Fruit fly (Drosophila melanogaster) whole organism, adult: Measurements from ENCODE around the gene Pka-C1.

Source experiments
- CG11617 ChIP-seq: fragments of 200-800 bp; sonication (Bioruptor generic); optimal IDR thresholded peaks from 2 replicates; lab custom pipeline; 2017; ENCODE audit warnings: mild to moderate bottlenecking, missing biosample characterization, missing genetic modification reagents, missing genetic modification characterization
- CG12768 ChIP-seq: fragments of 200-800 bp; sonication (Bioruptor generic); optimal IDR thresholded peaks from 2 replicates; lab custom pipeline; 2017; ENCODE audit warnings: missing biosample characterization, missing genetic modification characterization, mild to moderate bottlenecking, moderate library complexity, missing genetic modification reagents
- CG14711 ChIP-seq: fragments of 200-800 bp; sonication (Bioruptor generic); optimal IDR thresholded peaks from 2 replicates; lab custom pipeline; 2018; ENCODE audit warnings: missing biosample characterization, mild to moderate bottlenecking, missing genetic modification characterization, moderate library complexity
- CG1620 ChIP-seq: fragments of 200-800 bp; sonication (Bioruptor generic); optimal IDR thresholded peaks from 2 replicates; lab custom pipeline; 2016; ENCODE audit warnings: missing biosample characterization, missing genetic modification characterization
- CG33017 ChIP-seq: fragments of 200-800 bp; sonication (Bioruptor generic); optimal IDR thresholded peaks from 2 replicates; lab custom pipeline; 2018; ENCODE audit warnings: missing biosample characterization, mild to moderate bottlenecking, missing genetic modification characterization, moderate library complexity
- CG5204 ChIP-seq: fragments of 200-800 bp; sonication (Bioruptor generic); optimal IDR thresholded peaks from 2 replicates; lab custom pipeline; 2016; ENCODE audit warnings: missing biosample characterization, missing genetic modification characterization
- CG7045 ChIP-seq: fragments of 200-800 bp; sonication (Bioruptor generic); optimal IDR thresholded peaks from 2 replicates; lab custom pipeline; 2017; ENCODE audit warnings: missing biosample characterization, mild to moderate bottlenecking, missing genetic modification characterization
- CG7101 ChIP-seq: fragments of 200-800 bp; sonication (Bioruptor generic); optimal IDR thresholded peaks from 2 replicates; lab custom pipeline; 2018; ENCODE audit warnings: missing biosample characterization, mild to moderate bottlenecking, missing genetic modification characterization, moderate library complexity
- Clk ChIP-seq: fragments of 200-800 bp; sonication (Bioruptor generic); optimal IDR thresholded peaks from 2 replicates; lab custom pipeline; 2017; ENCODE audit warnings: missing biosample characterization, missing genetic modification characterization
- Crg-1 ChIP-seq: fragments of 200-800 bp; sonication (Bioruptor generic); optimal IDR thresholded peaks from 2 replicates; lab custom pipeline; 2016; ENCODE audit warnings: missing biosample characterization, missing genetic modification characterization
- Hr96 ChIP-seq: fragments of 200-800 bp; sonication (Bioruptor generic); optimal IDR thresholded peaks from 2 replicates; lab custom pipeline; 2016; ENCODE audit warnings: missing biosample characterization, missing genetic modification characterization
- Mnt ChIP-seq: fragments of 200-800 bp; sonication (Bioruptor generic); optimal IDR thresholded peaks from 2 replicates; lab custom pipeline; 2016; ENCODE audit warnings: missing biosample characterization, mild to moderate bottlenecking, missing genetic modification characterization
- bab1 ChIP-seq: fragments of 200-800 bp; sonication (Bioruptor generic); optimal IDR thresholded peaks from 3 replicates; lab custom pipeline; 2019; ENCODE audit warnings: missing biosample characterization, mild to moderate bottlenecking, missing genetic modification characterization, moderate library complexity
- cic ChIP-seq: fragments of 200-800 bp; sonication (Bioruptor generic); optimal IDR thresholded peaks from 2 replicates; lab custom pipeline; 2017; ENCODE audit warnings: missing biosample characterization, mild to moderate bottlenecking, missing genetic modification characterization, moderate library complexity
- cnc ChIP-seq, 2 experiments: fragments of >200 bp; optimal IDR thresholded peaks; 2 replicates each; lab custom pipeline; 2017
- kay ChIP-seq: fragments of 200-800 bp; sonication (Bioruptor generic); peaks from one replicate; lab custom pipeline; 2016; ENCODE audit warnings: missing biosample characterization, missing genetic modification characterization, borderline replicate concordance
- ovo ChIP-seq: fragments of 200-800 bp; sonication (Bioruptor generic); optimal IDR thresholded peaks from 2 replicates; lab custom pipeline; 2016; ENCODE audit warnings: missing biosample characterization, missing genetic modification characterization
- pad ChIP-seq: fragments of 200-800 bp; sonication (Bioruptor generic); optimal IDR thresholded peaks from 3 replicates; lab custom pipeline; 2017; ENCODE audit warnings: missing biosample characterization, missing genetic modification characterization, mild to moderate bottlenecking, moderate library complexity, missing genetic modification reagents
- tj ChIP-seq: fragments of 200-800 bp; sonication (Bioruptor generic); optimal IDR thresholded peaks from 3 replicates; lab custom pipeline; 2017; ENCODE audit warnings: missing biosample characterization, mild to moderate bottlenecking, missing genetic modification characterization, moderate library complexity
- toe ChIP-seq: fragments of 200-800 bp; sonication (Bioruptor generic); optimal IDR thresholded peaks from 2 replicates; lab custom pipeline; 2016; ENCODE audit warnings: missing biosample characterization, missing genetic modification characterization

Gene Pka-C1

dm6 chr2L:9691230-9691629 is 7.9 kb downstream of the Pka-C1 start:
- TF ChIP-seq cic (peak; percentile 64), CG1620 (GFP tag; lab: Kevin White, UChicago) (no peak), bab1 (GFP tag; lab: Kevin White, UChicago) (no peak), kay (GFP tag; lab: Kevin White, UChicago) (peak; percentile 70), Mnt (GFP tag; lab: Kevin White, UChicago) (no peak), pad (GFP tag; lab: Kevin White, UChicago) (no peak)

dm6 chr2L:9690550-9691197 is 8.4 kb downstream of the Pka-C1 start:
- TF ChIP-seq CG12768 (GFP tag; lab: Kevin White, UChicago): no peak
- peak; percentile 89 for TF ChIP-seq kay (GFP tag; lab: Kevin White, UChicago)
- peak; percentile 16 for TF ChIP-seq cic

- no peak for TF ChIP-seq Mnt (GFP tag; lab: Kevin White, UChicago)
- peak; percentile 13 for TF ChIP-seq CG12768 (GFP tag; lab: Kevin White, UChicago)
Observed at dm6 chr2L:9685993-9686392, 13.1 kb downstream of the Pka-C1 start.

- no peak for TF ChIP-seq CG7045 (GFP tag; lab: Kevin White, UChicago)
- TF ChIP-seq bab1 (GFP tag; lab: Kevin White, UChicago): no peak
- TF ChIP-seq ovo (GFP tag; lab: Kevin White, UChicago): no peak
- no peak for TF ChIP-seq CG11617
- TF ChIP-seq CG12768 (GFP tag; lab: Kevin White, UChicago): no peak
- TF ChIP-seq Hr96 (GFP tag; lab: Kevin White, UChicago): no peak
- no peak for TF ChIP-seq toe
- no peak for TF ChIP-seq Crg-1 (GFP tag; lab: Kevin White, UChicago)
- TF ChIP-seq cnc (optimal IDR thresholded peaks at IDR 0.05; lab: Kevin White, UChicago): no peak
- no peak for TF ChIP-seq tj (GFP tag; lab: Kevin White, UChicago)
- TF ChIP-seq CG33017 (tag; lab: Kevin White, UChicago): no peak
- no peak for TF ChIP-seq Mnt (GFP tag; lab: Kevin White, UChicago)
- no peak for TF ChIP-seq cic
- no peak for TF ChIP-seq CG14711 (tag; lab: Kevin White, UChicago)
- no peak for TF ChIP-seq CG5204
- TF ChIP-seq Clk (GFP tag; lab: Kevin White, UChicago): no peak
- no peak for TF ChIP-seq CG7101
- no peak for TF ChIP-seq pad (GFP tag; lab: Kevin White, UChicago)
- no peak for TF ChIP-seq CG1620 (GFP tag; lab: Kevin White, UChicago)
- no peak for TF ChIP-seq kay (GFP tag; lab: Kevin White, UChicago)
Observed at dm6 chr2L:9685184-9685583, 13.9 kb downstream of the Pka-C1 start.

dm6 chr2L:9684108-9684507 is 15.0 kb downstream of the Pka-C1 start:
- TF ChIP-seq tj (GFP tag; lab: Kevin White, UChicago) (peak; percentile 58), CG12768 (GFP tag; lab: Kevin White, UChicago) (no peak), CG7101 (no peak), toe (no peak), Hr96 (GFP tag; lab: Kevin White, UChicago) (no peak)

- TF ChIP-seq toe (no peak), Crg-1 (GFP tag; lab: Kevin White, UChicago) (no peak), CG14711 (tag; lab: Kevin White, UChicago) (no peak), Clk (GFP tag; lab: Kevin White, UChicago) (no peak), Hr96 (GFP tag; lab: Kevin White, UChicago) (no peak), CG11617 (no peak), tj (GFP tag; lab: Kevin White, UChicago) (no peak), pad (GFP tag; lab: Kevin White, UChicago) (no peak), CG7045 (GFP tag; lab: Kevin White, UChicago) (no peak), cnc (optimal IDR thresholded peaks at IDR 0.05; lab: Kevin White, UChicago) (no peak), cic (no peak), CG5204 (no peak), bab1 (GFP tag; lab: Kevin White, UChicago) (no peak), CG7101 (no peak), CG1620 (GFP tag; lab: Kevin White, UChicago) (no peak)
Observed at dm6 chr2L:9679789-9680188, 19.3 kb downstream of the Pka-C1 start.

dm6 chr2L:9677101-9677500 is 22.0 kb downstream of the Pka-C1 start:
- TF ChIP-seq CG5204: no peak
- no peak for TF ChIP-seq tj (GFP tag; lab: Kevin White, UChicago)
- TF ChIP-seq CG7101: no peak
- TF ChIP-seq kay (GFP tag; lab: Kevin White, UChicago): no peak
- TF ChIP-seq CG7045 (GFP tag; lab: Kevin White, UChicago): no peak
- TF ChIP-seq ovo (GFP tag; lab: Kevin White, UChicago): no peak
- no peak for TF ChIP-seq cic
- TF ChIP-seq Clk (GFP tag; lab: Kevin White, UChicago): no peak
- no peak for TF ChIP-seq cnc (optimal IDR thresholded peaks at IDR 0.05; lab: Kevin White, UChicago)
- no peak for TF ChIP-seq CG12768 (GFP tag; lab: Kevin White, UChicago)
- no peak for TF ChIP-seq CG1620 (GFP tag; lab: Kevin White, UChicago)
- TF ChIP-seq Hr96 (GFP tag; lab: Kevin White, UChicago): no peak
- no peak for TF ChIP-seq pad (GFP tag; lab: Kevin White, UChicago)
- no peak for TF ChIP-seq toe
- no peak for TF ChIP-seq CG11617
- TF ChIP-seq CG14711 (tag; lab: Kevin White, UChicago): no peak
- no peak for TF ChIP-seq Mnt (GFP tag; lab: Kevin White, UChicago)
- TF ChIP-seq Crg-1 (GFP tag; lab: Kevin White, UChicago): no peak
- TF ChIP-seq bab1 (GFP tag; lab: Kevin White, UChicago): no peak
